Fruit fly (Drosophila melanogaster) whole organism, embryonic: ENCODE data around the gene CG14440.

Experiments
- BtbVII ChIP-seq: fragments of 200-800 bp; sonication (Bioruptor generic); optimal IDR thresholded peaks from 3 replicates; lab custom pipeline; 2017; ENCODE audit warnings: missing biosample characterization, mild to moderate bottlenecking, missing genetic modification characterization
- CG12299 ChIP-seq: fragments of 200-800 bp; sonication (Bioruptor generic); optimal IDR thresholded peaks from 2 replicates; lab custom pipeline; 2018; ENCODE audit warnings: missing biosample characterization, mild to moderate bottlenecking, missing genetic modification characterization
- CG1233 ChIP-seq: fragments of 200-800 bp; sonication (Bioruptor generic); optimal IDR thresholded peaks from 4 replicates; lab custom pipeline; 2018; ENCODE audit warnings: missing biosample characterization, mild to moderate bottlenecking, missing genetic modification characterization
- CG15011 ChIP-seq: fragments of 200-800 bp; sonication (Bioruptor generic); optimal IDR thresholded peaks from 3 replicates; lab custom pipeline; 2018; ENCODE audit warnings: missing biosample characterization, mild to moderate bottlenecking, missing genetic modification characterization
- CG15269 ChIP-seq: fragments of 200-800 bp; sonication (Bioruptor generic); optimal IDR thresholded peaks from 2 replicates; lab custom pipeline; 2018; ENCODE audit warnings: missing biosample characterization, mild to moderate bottlenecking, missing genetic modification characterization, moderate library complexity
- CG1529 ChIP-seq: fragments of 200-800 bp; sonication (Bioruptor generic); optimal IDR thresholded peaks from 3 replicates; lab custom pipeline; 2018; ENCODE audit warnings: missing biosample characterization, missing genetic modification characterization
- CG1602 ChIP-seq: fragments of 200-800 bp; sonication (Bioruptor generic); optimal IDR thresholded peaks from 3 replicates; lab custom pipeline; 2016; ENCODE audit warnings: missing biosample characterization, missing genetic modification characterization
- CG17568 ChIP-seq: fragments of 200-800 bp; sonication (Bioruptor generic); optimal IDR thresholded peaks from 2 replicates; lab custom pipeline; 2018; ENCODE audit warnings: missing biosample characterization, mild to moderate bottlenecking, missing genetic modification characterization, moderate library complexity
- CG17829 ChIP-seq: fragments of 200-800 bp; optimal IDR thresholded peaks from 2 replicates; lab custom pipeline; 2019; ENCODE audit warnings: missing biosample characterization, mild to moderate bottlenecking, missing genetic modification characterization, moderate library complexity
- CG1792 ChIP-seq: fragments of 200-800 bp; sonication (Bioruptor generic); optimal IDR thresholded peaks from 2 replicates; lab custom pipeline; 2016; ENCODE audit warnings: missing biosample characterization, missing genetic modification characterization
- CG2120 ChIP-seq: fragments of 200-800 bp; sonication (Bioruptor generic); optimal IDR thresholded peaks from 3 replicates; lab custom pipeline; 2016; ENCODE audit warnings: missing biosample characterization, missing genetic modification characterization
- CG2712 ChIP-seq: fragments of 200-800 bp; optimal IDR thresholded peaks from 3 replicates; lab custom pipeline; 2019; ENCODE audit warnings: missing biosample characterization, mild to moderate bottlenecking, missing genetic modification characterization, moderate library complexity
- CG31224 ChIP-seq: fragments of 200-800 bp; sonication (Bioruptor generic); IDR thresholded peaks from 2 replicates; pipeline ENCODE4 v1.3.6; 2022; ENCODE audit warnings: missing biosample characterization, missing genetic modification characterization
- CG31441 ChIP-seq: fragments of 200-800 bp; sonication (Bioruptor generic); IDR thresholded peaks from 2 replicates; pipeline ENCODE4 v1.3.6; 2022; ENCODE audit warnings: missing biosample characterization, missing genetic modification characterization
- CG3163 ChIP-seq: fragments of 200-800 bp; sonication (Bioruptor generic); optimal IDR thresholded peaks from 3 replicates; lab custom pipeline; 2016; ENCODE audit warnings: missing biosample characterization, missing genetic modification characterization
- CG32532 ChIP-seq: fragments of 200-800 bp; sonication (Bioruptor generic); IDR thresholded peaks from 2 replicates; pipeline ENCODE4 v1.3.6; 2022; ENCODE audit warnings: missing biosample characterization, missing genetic modification characterization
- CG32767 ChIP-seq: fragments of 200-800 bp; sonication (Bioruptor generic); IDR thresholded peaks from 2 replicates; pipeline ENCODE4 v1.3.6; 2022; ENCODE audit warnings: missing biosample characterization, missing genetic modification characterization
- CG43689 ChIP-seq: fragments of 200-800 bp; sonication (Bioruptor generic); IDR thresholded peaks from 2 replicates; pipeline ENCODE4 v1.3.6; 2022; ENCODE audit warnings: missing biosample characterization, missing genetic modification characterization
- CG6254 ChIP-seq: fragments of 200-800 bp; sonication (Bioruptor generic); optimal IDR thresholded peaks from 3 replicates; lab custom pipeline; 2017; ENCODE audit warnings: mild to moderate bottlenecking, missing biosample characterization, missing genetic modification reagents, missing genetic modification characterization
- CG6689 ChIP-seq: fragments of 200-800 bp; sonication (Bioruptor generic); IDR thresholded peaks from 2 replicates; pipeline ENCODE4 v1.3.6; 2022; ENCODE audit warnings: missing biosample characterization, missing genetic modification characterization
- CG8388 ChIP-seq: fragments of 200-800 bp; sonication (Bioruptor generic); optimal IDR thresholded peaks from 2 replicates; lab custom pipeline; 2019; ENCODE audit warnings: missing biosample characterization, mild to moderate bottlenecking, missing genetic modification characterization, moderate library complexity
- CG8944 ChIP-seq: fragments of 200-800 bp; sonication (Bioruptor generic); optimal IDR thresholded peaks from 3 replicates; lab custom pipeline; 2016; ENCODE audit warnings: missing biosample characterization, missing genetic modification characterization
- CG9437 ChIP-seq: fragments of 200-800 bp; sonication (Bioruptor generic); optimal IDR thresholded peaks from 2 replicates; lab custom pipeline; 2018; ENCODE audit warnings: missing biosample characterization, mild to moderate bottlenecking, missing genetic modification characterization
- CG9932 ChIP-seq: fragments of 200-800 bp; sonication (Bioruptor generic); IDR thresholded peaks from 2 replicates; pipeline ENCODE4 v1.3.6; 2022; ENCODE audit warnings: missing biosample characterization, missing genetic modification characterization
- Chrac-16 ChIP-seq: fragments of 200-800 bp; sonication (Bioruptor generic); optimal IDR thresholded peaks from 3 replicates; lab custom pipeline; 2016; ENCODE audit warnings: missing biosample characterization, missing genetic modification characterization
- CkIIα-i1 ChIP-seq: fragments of 200-800 bp; sonication (Bioruptor generic); IDR thresholded peaks from 2 replicates; pipeline ENCODE4 v1.3.6; 2022; ENCODE audit warnings: missing biosample characterization, missing genetic modification characterization
- E2f1 ChIP-seq: fragments of 200-800 bp; sonication (Bioruptor generic); IDR thresholded peaks from 2 replicates; pipeline ENCODE4 v1.3.6; 2022; ENCODE audit warnings: missing biosample characterization, missing genetic modification characterization
- Hmr ChIP-seq: fragments of 200-800 bp; sonication (Bioruptor generic); optimal IDR thresholded peaks from 3 replicates; lab custom pipeline; 2017; ENCODE audit warnings: mild to moderate bottlenecking, missing biosample characterization, missing genetic modification reagents, missing genetic modification characterization
- Lim3 ChIP-seq: fragments of 200-800 bp; sonication (Bioruptor generic); IDR thresholded peaks from 2 replicates; pipeline ENCODE4 v1.3.6; 2022; ENCODE audit warnings: missing biosample characterization, missing genetic modification characterization
- NC2α ChIP-seq: fragments of 200-800 bp; sonication (Bioruptor generic); optimal IDR thresholded peaks from 2 replicates; lab custom pipeline; 2016; ENCODE audit warnings: missing biosample characterization, missing genetic modification characterization
- Opbp ChIP-seq: fragments of 200-800 bp; sonication (Bioruptor generic); IDR thresholded peaks from 3 replicates; pipeline ENCODE4 v1.3.6; 2022; ENCODE audit warnings: missing biosample characterization, missing genetic modification characterization; ENCODE audit not compliant: partially characterized antibody
- Pdp1 ChIP-seq, 2 experiments: fragments of 200-800 bp; sonication (Bioruptor generic); optimal IDR thresholded peaks; 3 replicates each; lab custom pipeline; 2016; ENCODE audit warnings: missing biosample characterization in 2 of 2, missing genetic modification characterization in 2 of 2, mild to moderate bottlenecking in 1 of 2, moderate library complexity in 1 of 2
- Ptx1 ChIP-seq: fragments of 200-800 bp; sonication (Bioruptor generic); IDR thresholded peaks from 2 replicates; pipeline ENCODE4 v1.3.6; 2022; ENCODE audit warnings: missing biosample characterization, missing genetic modification characterization
- Scr ChIP-seq: fragments of 200-800 bp; sonication (Bioruptor generic); IDR thresholded peaks from 2 replicates; pipeline ENCODE4 v1.3.6; 2022; ENCODE audit warnings: missing biosample characterization, missing genetic modification characterization; ENCODE audit not compliant: partially characterized antibody
- Ssrp ChIP-seq: fragments of 200-800 bp; sonication (Bioruptor generic); optimal IDR thresholded peaks from 2 replicates; lab custom pipeline; 2018; ENCODE audit warnings: missing biosample characterization, mild to moderate bottlenecking, missing genetic modification characterization, moderate library complexity
- Usf ChIP-seq: fragments of 200-800 bp; sonication (Bioruptor generic); optimal IDR thresholded peaks from 2 replicates; lab custom pipeline; 2017; ENCODE audit warnings: missing genotype, missing biosample characterization, missing genetic modification characterization
- bab2 ChIP-seq: fragments of 200-800 bp; sonication (Bioruptor generic); optimal IDR thresholded peaks from 2 replicates; lab custom pipeline; 2016; ENCODE audit warnings: missing biosample characterization, missing genetic modification characterization
- br ChIP-seq: fragments of >200 bp; optimal IDR thresholded peaks from 2 replicates; lab custom pipeline; 2017
- cato ChIP-seq: fragments of 200-800 bp; sonication (Bioruptor generic); optimal IDR thresholded peaks from 2 replicates; lab custom pipeline; 2016; ENCODE audit warnings: missing biosample characterization, missing genetic modification characterization, borderline replicate concordance
- ci ChIP-seq: fragments of 200-800 bp; sonication (Bioruptor generic); IDR thresholded peaks from 3 replicates; pipeline ENCODE4 v1.3.6; 2022; ENCODE audit warnings: missing biosample characterization, missing genetic modification characterization
- danr ChIP-seq: fragments of 200-800 bp; sonication (Bioruptor generic); IDR thresholded peaks from 2 replicates; pipeline ENCODE4 v1.3.6; 2022; ENCODE audit warnings: missing biosample characterization, missing genetic modification characterization
- eyg ChIP-seq: fragments of 200-800 bp; sonication (Bioruptor generic); optimal IDR thresholded peaks from 3 replicates; lab custom pipeline; 2016; ENCODE audit warnings: missing biosample characterization, missing genetic modification characterization
- fd64A ChIP-seq: fragments of 200-800 bp; sonication (Bioruptor generic); optimal IDR thresholded peaks from 3 replicates; lab custom pipeline; 2018; ENCODE audit warnings: missing biosample characterization, mild to moderate bottlenecking, missing genetic modification characterization
- gce ChIP-seq: fragments of 200-800 bp; sonication (Bioruptor generic); IDR thresholded peaks from 3 replicates; pipeline ENCODE4 v1.3.6; 2022; ENCODE audit warnings: missing biosample characterization, missing genetic modification characterization
- gcm ChIP-seq: fragments of 200-800 bp; sonication (Bioruptor generic); optimal IDR thresholded peaks from 2 replicates; lab custom pipeline; 2019; ENCODE audit warnings: missing biosample characterization, mild to moderate bottlenecking, missing genetic modification characterization, moderate library complexity
- hkb ChIP-seq, 2 experiments: fragments of 200-800 bp in 1 of 2; fragments of >200 bp in 1 of 2; sonication (Bioruptor generic) in 1 of 2; IDR thresholded peaks in 1 of 2; optimal IDR thresholded peaks in 1 of 2; 2 replicates each; pipeline versions ENCODE4 v1.3.6 to Lab custom; 2017 to 2022; ENCODE audit warnings: missing biosample characterization in 1 of 2, missing genetic modification characterization in 1 of 2
- lmd ChIP-seq: fragments of 200-800 bp; sonication (Bioruptor generic); IDR thresholded peaks from 2 replicates; pipeline ENCODE4 v1.3.6; 2022; ENCODE audit warnings: missing biosample characterization, missing genetic modification characterization
- lola ChIP-seq, 3 experiments: fragments of >200 bp in 2 of 3; fragments of 200-800 bp in 1 of 3; sonication (Bioruptor generic) in 1 of 3; optimal IDR thresholded peaks; 2 replicates each; lab custom pipeline; 2017 to 2019; ENCODE audit warnings: missing biosample characterization in 3 of 3, missing genetic modification characterization in 3 of 3, mild to moderate bottlenecking in 1 of 3, moderate library complexity in 1 of 3
- phol ChIP-seq: fragments of 200-800 bp; sonication (Bioruptor generic); optimal IDR thresholded peaks from 3 replicates; lab custom pipeline; 2018; ENCODE audit warnings: missing biosample characterization, mild to moderate bottlenecking, missing genetic modification characterization, moderate library complexity
- row ChIP-seq: fragments of 200-800 bp; sonication (Bioruptor generic); IDR thresholded peaks from 3 replicates; pipeline ENCODE4 v1.3.6; 2022; ENCODE audit warnings: missing biosample characterization, missing genetic modification characterization
- schlank ChIP-seq: fragments of 200-800 bp; sonication (Bioruptor generic); optimal IDR thresholded peaks from 2 replicates; lab custom pipeline; 2018; ENCODE audit warnings: missing biosample characterization, mild to moderate bottlenecking, missing genetic modification characterization

CG14440 gene

dm6 chrX:6719259-6719658 is 20.9 kb upstream of the CG14440 start (continued):
- TF ChIP-seq bab2 (GFP tag; lab: Kevin White, UChicago) (no peak), CG1602 (GFP tag; lab: Kevin White, UChicago) (no peak), cato (GFP tag; lab: Kevin White, UChicago) (no peak), gcm (GFP tag; lab: Kevin White, UChicago) (no peak), Opbp (no peak), Ssrp (peak; percentile 11), CG31224 (GFP tag; lab: Robert Waterston, UW) (no peak), br (lab: Kevin White, UChicago) (no peak), eyg (GFP tag; lab: Kevin White, UChicago) (no peak), CG6689 (GFP tag; lab: Robert Waterston, UW) (no peak), ci (GFP tag; lab: Robert Waterston, UW) (peak; percentile 40; the same call in 1 of the 3 replicates), CkIIα-i1 (GFP tag; lab: Robert Waterston, UW) (no peak), CG8388 (GFP tag; lab: Kevin White, UChicago) (peak; percentile 5), NC2α (GFP tag; lab: Kevin White, UChicago) (no peak), CG31441 (GFP tag; lab: Robert Waterston, UW) (peak; percentile 33; the same call in 1 of the 2 replicates), Ptx1 (GFP tag; lab: Robert Waterston, UW) (0 out of 2 replicates have a peak, but pooled peaks have one; percentile 27), CG1233 (GFP tag; lab: Kevin White, UChicago) (no peak), lola (GFP tag; optimal IDR thresholded peaks at IDR 0.05; lab: Kevin White, UChicago) (no peak), CG3163 (GFP tag; lab: Kevin White, UChicago) (no peak), Lim3 (GFP tag; lab: Robert Waterston, UW) (no peak), CG2120 (GFP tag; lab: Kevin White, UChicago) (no peak), Scr (GFP tag; lab: Robert Waterston, UW) (no peak), Usf (GFP tag; lab: Kevin White, UChicago) (no peak), Chrac-16 (GFP tag; lab: Kevin White, UChicago) (no peak), gce (GFP tag; lab: Robert Waterston, UW) (no peak), CG17568 (GFP tag; lab: Kevin White, UChicago) (no peak), BtbVII (GFP tag; lab: Kevin White, UChicago) (peak; percentile 4), CG15269 (tag; lab: Kevin White, UChicago) (peak; percentile 17), phol (tag; lab: Kevin White, UChicago) (peak; percentile 31), lmd (GFP tag; lab: Robert Waterston, UW) (0 out of 2 replicates have a peak, but pooled peaks have one; percentile 12), schlank (no peak), Hmr (peak; percentile 7), CG2712 (tag; lab: Kevin White, UChicago) (peak; percentile 6), CG12299 (tag; lab: Kevin White, UChicago) (no peak), row (GFP tag; lab: Robert Waterston, UW) (peak; percentile 28; the same call in 1 of the 3 replicates), CG9437 (no peak), CG8944 (GFP tag; lab: Kevin White, UChicago) (no peak), CG43689 (GFP tag; lab: Robert Waterston, UW) (no peak), CG6254 (GFP tag; lab: Kevin White, UChicago) (no peak), fd64A (no peak), Pdp1 (GFP tag; optimal IDR thresholded peaks at IDR 0.05; lab: Kevin White, UChicago) (no peak), CG32767 (GFP tag; lab: Robert Waterston, UW) (no peak), CG1792 (GFP tag; lab: Kevin White, UChicago) (no peak), hkb (optimal IDR thresholded peaks at IDR 0.05; lab: Kevin White, UChicago) (no peak), hkb (GFP tag; IDR thresholded peaks at IDR 0.05; lab: Robert Waterston, UW) (peak; percentile 56; the same call in 1 of the 2 replicates), CG15011 (GFP tag; lab: Kevin White, UChicago) (no peak), CG32532 (GFP tag; lab: Robert Waterston, UW) (peak; percentile 39; the same call in 1 of the 2 replicates), CG17829 (tag; lab: Kevin White, UChicago) (no peak), E2f1 (GFP tag; lab: Robert Waterston, UW) (no peak), CG1529 (no peak), CG9932 (GFP tag; lab: Robert Waterston, UW) (peak; percentile 41; the same call in 1 of the 2 replicates), danr (GFP tag; lab: Robert Waterston, UW) (no peak)
